Worm (Caenorhabditis elegans) whole organism, L2 larva: ENCODE data around the gene F40A3.2.

ENCODE experiments used
- C34F6.9 ChIP-seq: fragments of 150-350 bp; optimal IDR thresholded peaks from 2 replicates; lab custom pipeline; 2014; ENCODE audit warnings: missing biosample characterization, missing genetic modification characterization
- F13H6.1 ChIP-seq: sonication (generic microtip); optimal IDR thresholded peaks from 2 replicates; lab custom pipeline; 2016; ENCODE audit warnings: missing genetic modification characterization, missing compliant biosample characterization
- R02D3.7 ChIP-seq: fragments of 150-350 bp; optimal IDR thresholded peaks from 2 replicates; lab custom pipeline; 2014; ENCODE audit warnings: missing biosample characterization, missing genetic modification characterization
- Y55F3AM.14 ChIP-seq: fragments of 200-800 bp; sonication (Bioruptor generic); optimal IDR thresholded peaks from 2 replicates; lab custom pipeline; 2018; ENCODE audit warnings: mild to moderate bottlenecking, missing genetic modification characterization, missing compliant biosample characterization
- ZK546.5 ChIP-seq: sonication (generic microtip); optimal IDR thresholded peaks from 2 replicates; lab custom pipeline; 2017; ENCODE audit warnings: missing biosample characterization, missing genetic modification characterization
- ama-1 ChIP-seq: fragments of 150-350 bp; optimal IDR thresholded peaks from 2 replicates; lab custom pipeline; 2018; ENCODE audit warnings: inconsistent platforms
- blmp-1 ChIP-seq: sonication (generic microtip); optimal IDR thresholded peaks from 2 replicates; lab custom pipeline; 2017; ENCODE audit warnings: missing genetic modification characterization, mild to moderate bottlenecking, missing compliant biosample characterization, antibody characterized with exemption, moderate library complexity; ENCODE audit not compliant: insufficient read depth
- ceh-82 ChIP-seq: fragments of 150-350 bp; optimal IDR thresholded peaks from 2 replicates; lab custom pipeline; 2014; ENCODE audit warnings: missing biosample characterization, missing genetic modification characterization
- crh-2 ChIP-seq: sonication (generic microtip); optimal IDR thresholded peaks from 2 replicates; lab custom pipeline; 2017; ENCODE audit warnings: missing biosample characterization, missing genetic modification characterization
- dmd-4 ChIP-seq: sonication (generic microtip); optimal IDR thresholded peaks from 2 replicates; lab custom pipeline; 2017; ENCODE audit warnings: missing biosample characterization, missing genetic modification characterization
- egl-27 ChIP-seq: sonication (generic microtip); optimal IDR thresholded peaks from 3 replicates; lab custom pipeline; 2017; ENCODE audit warnings: missing biosample characterization, missing genetic modification reagents, missing genetic modification characterization
- elt-1 ChIP-seq: fragments of 150-350 bp; optimal IDR thresholded peaks from 2 replicates; lab custom pipeline; 2014; ENCODE audit warnings: missing biosample characterization, missing genetic modification characterization
- fos-1 ChIP-seq: fragments of 150-350 bp; optimal IDR thresholded peaks from 2 replicates; lab custom pipeline; 2014; ENCODE audit warnings: missing biosample characterization, missing genetic modification characterization
- gmeb-1 ChIP-seq: fragments of 150-350 bp; optimal IDR thresholded peaks from 2 replicates; lab custom pipeline; 2014; ENCODE audit warnings: missing biosample characterization, missing genetic modification characterization
- lin-11 ChIP-seq: fragments of 150-350 bp; sonication (generic microtip); optimal IDR thresholded peaks from 2 replicates; lab custom pipeline; 2014; ENCODE audit warnings: missing biosample characterization, missing genetic modification characterization, inconsistent platforms, mixed read lengths
- lin-13 ChIP-seq: fragments of 150-350 bp; optimal IDR thresholded peaks from 2 replicates; lab custom pipeline; 2014; ENCODE audit warnings: missing biosample characterization, missing genetic modification reagents, missing genetic modification characterization
- lin-39 ChIP-seq: fragments of 150-350 bp; optimal IDR thresholded peaks from 2 replicates; lab custom pipeline; 2014; ENCODE audit warnings: missing biosample characterization, missing genetic modification reagents, missing genetic modification characterization
- lsy-2 ChIP-seq, 2 experiments: fragments of 150-350 bp in 1 of 2; sonication (generic microtip) in 1 of 2; optimal IDR thresholded peaks; 2 replicates each; lab custom pipeline; 2014 to 2017; ENCODE audit warnings: missing biosample characterization in 2 of 2, missing genetic modification characterization in 2 of 2
- mbf-1 ChIP-seq: sonication (generic microtip); optimal IDR thresholded peaks from 2 replicates; lab custom pipeline; 2017; ENCODE audit warnings: missing biosample characterization, missing genetic modification characterization
- mdl-1 ChIP-seq, 2 experiments: fragments of 150-350 bp in 1 of 2; sonication (generic microtip) in 1 of 2; optimal IDR thresholded peaks; 2 replicates each; lab custom pipeline; 2017; ENCODE audit warnings: missing biosample characterization in 2 of 2, missing genetic modification characterization in 2 of 2
- nhr-10 ChIP-seq: sonication (generic microtip); optimal IDR thresholded peaks from 2 replicates; lab custom pipeline; 2017; ENCODE audit warnings: missing biosample characterization, missing genetic modification characterization
- nhr-12 ChIP-seq: fragments of 150-350 bp; optimal IDR thresholded peaks from 2 replicates; lab custom pipeline; 2014; ENCODE audit warnings: missing biosample characterization, missing genetic modification characterization
- nhr-129 ChIP-seq: fragments of 150-350 bp; optimal IDR thresholded peaks from 2 replicates; lab custom pipeline; 2014; ENCODE audit warnings: missing biosample characterization, missing genetic modification characterization
- nhr-21 ChIP-seq: fragments of 150-350 bp; optimal IDR thresholded peaks from 2 replicates; lab custom pipeline; 2014; ENCODE audit warnings: missing biosample characterization, missing genetic modification characterization
- nhr-25 ChIP-seq: fragments of 150-350 bp; sonication (generic microtip); optimal IDR thresholded peaks from 3 replicates; lab custom pipeline; 2014; ENCODE audit warnings: missing biosample characterization, missing genetic modification characterization
- nhr-6 ChIP-seq: fragments of 150-350 bp; optimal IDR thresholded peaks from 2 replicates; lab custom pipeline; 2014; ENCODE audit warnings: missing biosample characterization, missing genetic modification characterization
- nhr-77 ChIP-seq: fragments of 150-350 bp; optimal IDR thresholded peaks from 2 replicates; lab custom pipeline; 2014; ENCODE audit warnings: missing biosample characterization, missing genetic modification characterization
- peb-1 ChIP-seq: fragments of 150-350 bp; optimal IDR thresholded peaks from 2 replicates; lab custom pipeline; 2014; ENCODE audit warnings: missing biosample characterization, missing genetic modification characterization
- sem-4 ChIP-seq: fragments of 150-350 bp; optimal IDR thresholded peaks from 2 replicates; lab custom pipeline; 2014; ENCODE audit warnings: missing biosample characterization, missing genetic modification reagents, missing genetic modification characterization
- skn-1 ChIP-seq: sonication (generic microtip); optimal IDR thresholded peaks from 2 replicates; lab custom pipeline; 2017; ENCODE audit warnings: missing biosample characterization, missing genetic modification characterization
- sma-3 ChIP-seq: sonication (generic microtip); optimal IDR thresholded peaks from 2 replicates; lab custom pipeline; 2016; ENCODE audit warnings: missing genetic modification reagents, missing genetic modification characterization, missing compliant biosample characterization
- sma-9 ChIP-seq, 2 experiments: fragments of 150-350 bp in 1 of 2; sonication (generic microtip) in 1 of 2; optimal IDR thresholded peaks; 2 replicates each; lab custom pipeline; 2014 to 2016; ENCODE audit warnings: missing genetic modification characterization in 2 of 2, mild to moderate bottlenecking in 1 of 2, missing biosample characterization in 1 of 2, missing compliant biosample characterization in 1 of 2, missing genetic modification reagents in 1 of 2, moderate library complexity in 1 of 2
- snpc-4 ChIP-seq: fragments of 150-350 bp; optimal IDR thresholded peaks from 2 replicates; lab custom pipeline; 2014; ENCODE audit warnings: missing biosample characterization, missing genetic modification characterization
- unc-39 ChIP-seq: fragments of 150-350 bp; optimal IDR thresholded peaks from 2 replicates; lab custom pipeline; 2014; ENCODE audit warnings: missing biosample characterization, missing genetic modification characterization
- unc-55 ChIP-seq: fragments of 150-350 bp; sonication (generic microtip); optimal IDR thresholded peaks from 3 replicates; lab custom pipeline; 2014; ENCODE audit warnings: missing biosample characterization, missing genetic modification reagents, missing genetic modification characterization
- unc-62 ChIP-seq: fragments of 150-350 bp; optimal IDR thresholded peaks from 2 replicates; lab custom pipeline; 2014; ENCODE audit warnings: missing biosample characterization, missing genetic modification reagents, missing genetic modification characterization
- zag-1 ChIP-seq: fragments of 150-350 bp; optimal IDR thresholded peaks from 2 replicates; lab custom pipeline; 2014; ENCODE audit warnings: missing biosample characterization, missing genetic modification characterization
- ztf-4 ChIP-seq: fragments of 150-350 bp; optimal IDR thresholded peaks from 2 replicates; lab custom pipeline; 2014; ENCODE audit warnings: missing biosample characterization, missing genetic modification characterization

F40A3.2 gene

ce11 chrV:7848251-7848650 is 30.5 kb upstream of the F40A3.2 start:
- TF ChIP-seq fos-1 (tag; lab: Kevin White, UChicago) (peak; percentile 9), nhr-129 (tag; lab: Kevin White, UChicago) (peak; percentile 44), F13H6.1 (peak; percentile 32), ZK546.5 (tag; lab: Kevin White, UChicago) (no peak), C34F6.9 (peak; percentile 10), zag-1 (no peak), sma-3 (no peak), mdl-1 (tag; optimal IDR thresholded peaks at IDR 0.05; lab: Kevin White, UChicago) (peak in 1 of 2 experiments; percentile 16)
- TF ChIP-seq, all 48 proteins: peak for 5

- no peak for TF ChIP-seq unc-62 (GFP tag; lab: Kevin White, UChicago)
- TF ChIP-seq ceh-82, result no peak
- TF ChIP-seq ztf-4 (tag; lab: Kevin White, UChicago), result no peak
- TF ChIP-seq unc-55 (GFP tag; lab: Kevin White, UChicago), result no peak
- TF ChIP-seq nhr-6 (tag; lab: Kevin White, UChicago), result no peak
- TF ChIP-seq gmeb-1 (tag; lab: Kevin White, UChicago), result no peak
- no peak for TF ChIP-seq peb-1 (tag; lab: Kevin White, UChicago)
- TF ChIP-seq nhr-12 (tag; lab: Kevin White, UChicago), result no peak
- no peak for TF ChIP-seq nhr-129 (tag; lab: Kevin White, UChicago)
- TF ChIP-seq C34F6.9, result no peak
- TF ChIP-seq nhr-25 (tag; lab: Kevin White, UChicago), result no peak
- no peak for TF ChIP-seq nhr-21
Measured at ce11 chrV:7852078-7852477, 26.6 kb upstream of the F40A3.2 start.

ce11 chrV:7853900-7854299 is 24.8 kb upstream of the F40A3.2 start:
- TF ChIP-seq nhr-21 (no peak), peb-1 (tag; lab: Kevin White, UChicago) (no peak), unc-55 (GFP tag; lab: Kevin White, UChicago) (peak; percentile 8), C34F6.9 (peak; percentile 7), blmp-1 (tag; lab: Kevin White, UChicago) (no peak)

ce11 chrV:7854603-7855002 is 24.1 kb upstream of the F40A3.2 start, which contains the start of the genes C37C3.9 and C37C3.18:
C37C3.9 (minus strand) TSS chrV:7854700.
C37C3.18 (plus strand) TSS chrV:7854993.
- peak; percentile 66 for TF ChIP-seq lin-13 (GFP tag; lab: Kevin White, UChicago)
- peak; percentile 63 for TF ChIP-seq sma-3
- peak; percentile 79 for TF ChIP-seq F13H6.1
- TF ChIP-seq snpc-4 (tag; lab: Kevin White, UChicago), result peak; percentile 88
- TF ChIP-seq nhr-21, result peak; percentile 79
- no peak for TF ChIP-seq lin-39
- TF ChIP-seq skn-1 (tag; lab: Kevin White, UChicago), result peak; percentile 80
- TF ChIP-seq lsy-2 (tag; optimal IDR thresholded peaks at IDR 0.05; lab: Kevin White, UChicago), result peak; percentile 0 to 83
- no peak for TF ChIP-seq Y55F3AM.14 (GFP tag; lab: Kevin White, UChicago)
- no peak for TF ChIP-seq mbf-1 (tag; lab: Kevin White, UChicago)
- TF ChIP-seq sem-4 (tag; lab: Kevin White, UChicago), result peak; percentile 45
- TF ChIP-seq mdl-1 (tag; optimal IDR thresholded peaks at IDR 0.05; lab: Kevin White, UChicago), result peak in 1 of 2 experiments; percentile 58
- no peak for TF ChIP-seq unc-39 (tag; lab: Kevin White, UChicago)
- peak; percentile 99 for TF ChIP-seq crh-2 (tag; lab: Kevin White, UChicago)
- TF ChIP-seq nhr-129 (tag; lab: Kevin White, UChicago), result peak; percentile 92
- TF ChIP-seq ztf-4 (tag; lab: Kevin White, UChicago), result peak; percentile 31
- peak; percentile 90 for TF ChIP-seq sma-9 (GFP tag; optimal IDR thresholded peaks at IDR 0.05; lab: Kevin White, UChicago)
- TF ChIP-seq sma-9 (tag; optimal IDR thresholded peaks at IDR 0.05; lab: Kevin White, UChicago), result no peak
- TF ChIP-seq gmeb-1 (tag; lab: Kevin White, UChicago), result peak; percentile 74
- no peak for TF ChIP-seq dmd-4 (tag; lab: Kevin White, UChicago)
- TF ChIP-seq nhr-10 (tag; lab: Kevin White, UChicago), result no peak
- TF ChIP-seq R02D3.7 (tag; lab: Kevin White, UChicago), result no peak
- no peak for TF ChIP-seq ceh-82
- peak; percentile 86 for TF ChIP-seq C34F6.9
- peak; percentile 81 for TF ChIP-seq unc-55 (GFP tag; lab: Kevin White, UChicago)
- peak; percentile 56 for TF ChIP-seq nhr-6 (tag; lab: Kevin White, UChicago)
- peak; percentile 95 for TF ChIP-seq lin-11
- TF ChIP-seq fos-1 (tag; lab: Kevin White, UChicago), result peak; percentile 85
- TF ChIP-seq elt-1 (tag; lab: Kevin White, UChicago), result no peak
- no peak for TF ChIP-seq nhr-77 (tag; lab: Kevin White, UChicago)
- TF ChIP-seq nhr-25 (tag; lab: Kevin White, UChicago), result peak; percentile 59
- peak; percentile 65 for TF ChIP-seq blmp-1 (tag; lab: Kevin White, UChicago)
- peak; percentile 71 for TF ChIP-seq egl-27 (tag; lab: Kevin White, UChicago)
- peak; percentile 29 for TF ChIP-seq ama-1 (lab: Kevin White, UChicago)
